Fruit fly (Drosophila melanogaster) Kc167 (cell line): Measurements from ENCODE around the gene CG42500.

Experiments used
- Myc ChIP-seq: fragments of >200 bp; optimal IDR thresholded peaks from 2 replicates; lab custom pipeline; 2017; ENCODE audit warnings: missing external identifiers
- Sin3A ChIP-seq: fragments of >200 bp; optimal IDR thresholded peaks from 2 replicates; lab custom pipeline; 2018; ENCODE audit warnings: missing external identifiers
- h ChIP-seq: fragments of >200 bp; optimal IDR thresholded peaks from 3 replicates; lab custom pipeline; 2018; ENCODE audit warnings: missing external identifiers
- insv ChIP-seq: fragments of >200 bp; optimal IDR thresholded peaks from 3 replicates; lab custom pipeline; 2018; ENCODE audit warnings: missing external identifiers
- psq ChIP-seq: fragments of >200 bp; optimal IDR thresholded peaks from 2 replicates; lab custom pipeline; 2017; ENCODE audit warnings: missing external identifiers
- ttk ChIP-seq: sonication (Bioruptor generic); optimal IDR thresholded peaks from 2 replicates; lab custom pipeline; 2017; ENCODE audit warnings: missing external identifiers

DNA sequence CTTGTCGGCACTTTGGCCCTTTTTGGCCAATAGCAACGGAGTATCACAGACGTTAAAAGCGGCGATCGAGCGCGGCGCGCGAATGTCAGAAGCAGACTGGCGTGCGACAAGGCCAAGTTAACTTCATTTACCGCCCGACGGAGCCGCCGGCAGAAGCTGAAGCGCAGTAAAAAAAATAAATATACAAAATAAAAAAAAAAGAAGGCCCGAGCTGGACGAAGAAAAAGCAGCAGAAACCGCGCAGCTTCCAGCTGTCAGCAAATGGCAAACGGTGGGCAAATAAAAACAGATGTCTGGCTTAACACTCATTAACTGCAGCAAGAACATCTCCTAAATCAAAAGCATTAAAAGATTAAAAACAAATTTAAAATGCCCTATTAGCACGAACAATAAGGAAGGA is 20.5 kb downstream of the CG42500 start, which contains the start of gene CG14356:
- TF ChIP-seq Myc (lab: Kevin White, UChicago) (no peak), psq (no peak), insv (lab: Kevin White, UChicago) (no peak), Sin3A (lab: Kevin White, UChicago) (no peak), h (no peak), ttk (lab: Kevin White, UChicago) (no peak)
